Fruit fly (Drosophila melanogaster) whole organism, embryonic: ENCODE measurements around the gene CG31076.

Experiments used
- Ada2b ChIP-seq: fragments of 200-800 bp; sonication (Bioruptor generic); IDR thresholded peaks from 2 replicates; pipeline ENCODE4 v1.3.6; 2022; ENCODE audit warnings: missing biosample characterization, missing genetic modification characterization
- Antp ChIP-seq: fragments of 200-800 bp; sonication (Bioruptor generic); optimal IDR thresholded peaks from 3 replicates; lab custom pipeline; 2016; ENCODE audit warnings: missing biosample characterization, missing genetic modification characterization
- Atf3 ChIP-seq: fragments of 200-800 bp; sonication (Bioruptor generic); optimal IDR thresholded peaks from 3 replicates; lab custom pipeline; 2016; ENCODE audit warnings: missing biosample characterization, missing genetic modification characterization
- BEAF-32 ChIP-seq: fragments of 200-800 bp; sonication (Bioruptor generic); optimal IDR thresholded peaks from 3 replicates; lab custom pipeline; 2017; ENCODE audit warnings: missing biosample characterization, missing genetic modification characterization, mild to moderate bottlenecking, moderate library complexity, missing genetic modification reagents
- C15 ChIP-seq: fragments of 200-800 bp; sonication (Bioruptor generic); IDR thresholded peaks from 3 replicates; pipeline ENCODE4 v1.3.6; 2022; ENCODE audit warnings: missing biosample characterization, missing genetic modification characterization
- CG10321 ChIP-seq: fragments of 200-800 bp; sonication (Bioruptor generic); IDR thresholded peaks from 2 replicates; pipeline ENCODE4 v1.3.6; 2022; ENCODE audit warnings: missing biosample characterization, missing genetic modification characterization
- CG11085 ChIP-seq: fragments of 200-800 bp; sonication (Bioruptor generic); IDR thresholded peaks from 2 replicates; pipeline ENCODE4 v1.3.6; 2022; ENCODE audit warnings: missing biosample characterization, missing genetic modification characterization
- CG12219 ChIP-seq: fragments of 200-800 bp; sonication (Bioruptor generic); optimal IDR thresholded peaks from 3 replicates; lab custom pipeline; 2018; ENCODE audit warnings: missing biosample characterization, mild to moderate bottlenecking, missing genetic modification characterization
- CG13775 ChIP-seq: fragments of 200-800 bp; sonication (Bioruptor generic); optimal IDR thresholded peaks from 3 replicates; lab custom pipeline; 2017; ENCODE audit warnings: missing biosample characterization, mild to moderate bottlenecking, missing genetic modification characterization
- CG14860 ChIP-seq: fragments of 200-800 bp; sonication (Bioruptor generic); IDR thresholded peaks from 3 replicates; pipeline ENCODE4 v1.3.6; 2022; ENCODE audit warnings: missing biosample characterization, missing genetic modification characterization; ENCODE audit not compliant: partially characterized antibody
- CG17802 ChIP-seq: fragments of 200-800 bp; sonication (Bioruptor generic); optimal IDR thresholded peaks from 2 replicates; lab custom pipeline; 2018; ENCODE audit warnings: missing biosample characterization, mild to moderate bottlenecking, missing genetic modification characterization, moderate library complexity
- CG18599 ChIP-seq: fragments of 200-800 bp; sonication (Bioruptor generic); optimal IDR thresholded peaks from 3 replicates; lab custom pipeline; 2017; ENCODE audit warnings: missing biosample characterization, missing genetic modification characterization, mild to moderate bottlenecking, moderate library complexity, missing genetic modification reagents
- CG2202 ChIP-seq: fragments of 200-800 bp; sonication (Bioruptor generic); optimal IDR thresholded peaks from 2 replicates; lab custom pipeline; 2018; ENCODE audit warnings: missing biosample characterization, mild to moderate bottlenecking, missing genetic modification characterization
- CG2712 ChIP-seq: fragments of 200-800 bp; optimal IDR thresholded peaks from 3 replicates; lab custom pipeline; 2019; ENCODE audit warnings: missing biosample characterization, mild to moderate bottlenecking, missing genetic modification characterization, moderate library complexity
- CG31388 ChIP-seq: fragments of 200-800 bp; sonication (Bioruptor generic); optimal IDR thresholded peaks from 2 replicates; lab custom pipeline; 2016; ENCODE audit warnings: missing biosample characterization, missing genetic modification characterization
- CG42726 ChIP-seq: fragments of 200-800 bp; sonication (Bioruptor generic); IDR thresholded peaks from 2 replicates; pipeline ENCODE4 v1.3.6; 2022; ENCODE audit warnings: missing biosample characterization, missing genetic modification characterization; ENCODE audit not compliant: partially characterized antibody
- CG4617 ChIP-seq: fragments of 200-800 bp; sonication (Bioruptor generic); optimal IDR thresholded peaks from 3 replicates; lab custom pipeline; 2016; ENCODE audit warnings: missing biosample characterization, missing genetic modification characterization, borderline replicate concordance
- CG4854 ChIP-seq: fragments of 200-800 bp; sonication (Bioruptor generic); optimal IDR thresholded peaks from 2 replicates; lab custom pipeline; 2016; ENCODE audit warnings: missing biosample characterization, missing genetic modification characterization, inconsistent platforms
- CG5953 ChIP-seq: fragments of 200-800 bp; sonication (Bioruptor generic); IDR thresholded peaks from 2 replicates; pipeline ENCODE4 v1.3.6; 2022; ENCODE audit warnings: missing biosample characterization, missing genetic modification characterization
- CG7271 ChIP-seq: fragments of 200-800 bp; sonication (Bioruptor generic); optimal IDR thresholded peaks from 2 replicates; lab custom pipeline; 2018; ENCODE audit warnings: missing biosample characterization, mild to moderate bottlenecking, missing genetic modification characterization, moderate library complexity
- CG7786 ChIP-seq: fragments of 200-800 bp; sonication (Bioruptor generic); optimal IDR thresholded peaks from 2 replicates; lab custom pipeline; 2016; ENCODE audit warnings: missing biosample characterization, missing genetic modification characterization
- CG7963 ChIP-seq: fragments of 200-800 bp; sonication (Bioruptor generic); IDR thresholded peaks from 3 replicates; pipeline ENCODE4 v1.3.6; 2022; ENCODE audit warnings: missing biosample characterization, missing genetic modification characterization; ENCODE audit not compliant: partially characterized antibody
- CG7987 ChIP-seq: fragments of 200-800 bp; sonication (Bioruptor generic); optimal IDR thresholded peaks from 2 replicates; lab custom pipeline; 2018; ENCODE audit warnings: missing biosample characterization, mild to moderate bottlenecking, missing genetic modification characterization, moderate library complexity
- CG9727 ChIP-seq: fragments of 200-800 bp; sonication (Bioruptor generic); optimal IDR thresholded peaks from 3 replicates; lab custom pipeline; 2017; ENCODE audit warnings: missing biosample characterization, mild to moderate bottlenecking, missing genetic modification characterization
- CHES-1-like ChIP-seq: fragments of 200-800 bp; sonication (Bioruptor generic); optimal IDR thresholded peaks from 2 replicates; lab custom pipeline; 2016; ENCODE audit warnings: missing biosample characterization, missing genetic modification characterization
- D ChIP-seq, 2 experiments: fragments of 200-800 bp in 1 of 2; fragments of >200 bp in 1 of 2; sonication (Bioruptor generic) in 1 of 2; optimal IDR thresholded peaks; 2 replicates in 1 of 2; 3 replicates in 1 of 2; lab custom pipeline; 2017; ENCODE audit warnings: mild to moderate bottlenecking in 1 of 2, missing biosample characterization in 1 of 2, missing genetic modification characterization in 1 of 2, missing genetic modification reagents in 1 of 2
- Dfd ChIP-seq, 2 experiments: fragments of >200 bp; optimal IDR thresholded peaks; 2 replicates each; lab custom pipeline; 2017; ENCODE audit warnings: missing biosample characterization in 2 of 2, missing genetic modification characterization in 2 of 2
- GATAe ChIP-seq: fragments of 200-800 bp; sonication (Bioruptor generic); conservative IDR thresholded peaks from 2 replicates; pipeline ENCODE4 v1.3.6; 2022; ENCODE audit warnings: missing biosample characterization, missing genetic modification characterization
- Gsc ChIP-seq: fragments of 200-800 bp; sonication (Bioruptor generic); IDR thresholded peaks from 2 replicates; pipeline ENCODE4 v1.3.6; 2022; ENCODE audit warnings: missing biosample characterization, missing genetic modification characterization
- Gug ChIP-seq: fragments of 200-800 bp; sonication (Bioruptor generic); IDR thresholded peaks from 4 replicates; pipeline ENCODE4 v1.3.6; 2022; ENCODE audit warnings: missing biosample characterization, missing genetic modification characterization
- HLHmδ ChIP-seq: fragments of 200-800 bp; sonication (Bioruptor generic); optimal IDR thresholded peaks from 2 replicates; lab custom pipeline; 2018; ENCODE audit warnings: missing biosample characterization, mild to moderate bottlenecking, missing genetic modification characterization, moderate library complexity
- Hand ChIP-seq: fragments of 200-800 bp; sonication (Bioruptor generic); optimal IDR thresholded peaks from 2 replicates; lab custom pipeline; 2017; ENCODE audit warnings: mild to moderate bottlenecking, missing biosample characterization, missing genetic modification reagents, missing genetic modification characterization
- HmgZ ChIP-seq: fragments of 200-800 bp; sonication (Bioruptor generic); optimal IDR thresholded peaks from 2 replicates; lab custom pipeline; 2018; ENCODE audit warnings: missing biosample characterization, mild to moderate bottlenecking, missing genetic modification characterization
- Lhr ChIP-seq: fragments of 200-800 bp; sonication (Bioruptor generic); optimal IDR thresholded peaks from 3 replicates; lab custom pipeline; 2017; ENCODE audit warnings: mild to moderate bottlenecking, missing biosample characterization, missing genetic modification reagents, missing genetic modification characterization
- Meics ChIP-seq: fragments of 200-800 bp; sonication (Bioruptor generic); optimal IDR thresholded peaks from 2 replicates; lab custom pipeline; 2017; ENCODE audit warnings: missing biosample characterization, mild to moderate bottlenecking, missing genetic modification characterization
- Nf-YB ChIP-seq: fragments of 200-800 bp; sonication (Bioruptor generic); optimal IDR thresholded peaks from 3 replicates; lab custom pipeline; 2019; ENCODE audit warnings: missing biosample characterization, mild to moderate bottlenecking, missing genetic modification characterization, moderate library complexity
- Sox100B ChIP-seq: fragments of 200-800 bp; sonication (Bioruptor generic); optimal IDR thresholded peaks from 3 replicates; lab custom pipeline; 2018; ENCODE audit warnings: missing biosample characterization, mild to moderate bottlenecking, missing genetic modification characterization
- abd-A ChIP-seq: fragments of 200-800 bp; sonication (Bioruptor generic); optimal IDR thresholded peaks from 3 replicates; lab custom pipeline; 2019; ENCODE audit warnings: missing biosample characterization, mild to moderate bottlenecking, missing genetic modification characterization, moderate library complexity
- bigmax ChIP-seq: fragments of 200-800 bp; sonication (Bioruptor generic); optimal IDR thresholded peaks from 2 replicates; lab custom pipeline; 2018; ENCODE audit warnings: missing biosample characterization, mild to moderate bottlenecking, missing genetic modification characterization
- chm ChIP-seq: fragments of 200-800 bp; sonication (Bioruptor generic); IDR thresholded peaks from 2 replicates; pipeline ENCODE4 v1.3.6; 2022; ENCODE audit warnings: missing biosample characterization, missing genetic modification characterization
- eve ChIP-seq, 2 experiments: fragments of >200 bp; optimal IDR thresholded peaks; 2 replicates each; lab custom pipeline; 2017; ENCODE audit warnings: missing biosample characterization in 2 of 2, missing genetic modification characterization in 2 of 2
- ftz-f1 ChIP-seq: fragments of 200-800 bp; sonication (Bioruptor generic); optimal IDR thresholded peaks from 2 replicates; lab custom pipeline; 2016; ENCODE audit warnings: missing biosample characterization, missing genetic modification characterization
- gem ChIP-seq: fragments of 200-800 bp; sonication (Bioruptor generic); optimal IDR thresholded peaks from 2 replicates; lab custom pipeline; 2019; ENCODE audit warnings: missing biosample characterization, mild to moderate bottlenecking, missing genetic modification characterization, moderate library complexity
- inv ChIP-seq: fragments of 200-800 bp; sonication (Bioruptor generic); IDR thresholded peaks from 2 replicates; pipeline ENCODE4 v1.3.6; 2022; ENCODE audit warnings: missing biosample characterization, missing genetic modification characterization; ENCODE audit not compliant: partially characterized antibody
- ken ChIP-seq: fragments of 200-800 bp; sonication (Bioruptor generic); IDR thresholded peaks from 3 replicates; pipeline ENCODE4 v1.3.6; 2022; ENCODE audit warnings: missing biosample characterization, missing genetic modification characterization
- pho ChIP-seq: fragments of 200-800 bp; sonication (Bioruptor generic); optimal IDR thresholded peaks from 2 replicates; lab custom pipeline; 2016; ENCODE audit warnings: missing biosample characterization, missing genetic modification characterization
- pita ChIP-seq: fragments of 200-800 bp; sonication (Bioruptor generic); optimal IDR thresholded peaks from 2 replicates; lab custom pipeline; 2017; ENCODE audit warnings: missing biosample characterization, mild to moderate bottlenecking, missing genetic modification characterization
- psq ChIP-seq: fragments of 200-800 bp; sonication (Bioruptor generic); optimal IDR thresholded peaks from 2 replicates; lab custom pipeline; 2017; ENCODE audit warnings: missing biosample characterization, missing genetic modification characterization
- trh ChIP-seq: fragments of 200-800 bp; sonication (Bioruptor generic); optimal IDR thresholded peaks from 2 replicates; lab custom pipeline; 2016; ENCODE audit warnings: missing biosample characterization, missing genetic modification characterization

CG31076 gene

DNA sequence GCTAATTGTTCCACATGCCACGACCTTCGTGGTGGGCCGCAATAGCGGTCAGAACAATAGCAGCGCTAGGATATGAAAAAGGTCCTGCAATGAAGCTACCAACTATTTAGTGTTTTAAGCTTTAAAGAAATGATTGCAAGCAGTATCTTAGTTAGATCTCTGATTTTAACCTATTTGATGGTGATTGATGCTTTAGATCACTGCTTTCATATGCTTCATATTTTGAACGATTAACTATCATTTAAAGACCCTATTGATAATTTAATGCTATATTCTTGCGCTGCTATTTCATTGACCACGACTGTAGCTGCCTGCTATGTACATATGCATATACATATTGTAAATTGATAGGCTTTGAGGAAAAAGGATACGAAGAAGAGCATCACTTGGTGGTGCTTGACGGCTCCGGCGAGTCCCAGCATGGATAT lies 25.9 kb downstream of the CG31076 start (continued):
- TF ChIP-seq CG9727 (GFP tag; lab: Kevin White, UChicago) = peak; percentile 90
- TF ChIP-seq CG42726 (GFP tag; lab: Robert Waterston, UW) = no peak
- peak; percentile 52 for TF ChIP-seq CG12219
- TF ChIP-seq bigmax (GFP tag; lab: Kevin White, UChicago) = no peak
- no peak for TF ChIP-seq Lhr (GFP tag; lab: Kevin White, UChicago)
- TF ChIP-seq CG31388 (GFP tag; lab: Kevin White, UChicago) = peak; percentile 69
- peak; percentile 30 for TF ChIP-seq Antp (GFP tag; lab: Kevin White, UChicago)
- TF ChIP-seq Sox100B (GFP tag; lab: Kevin White, UChicago) = peak; percentile 76
- TF ChIP-seq chm (GFP tag; lab: Robert Waterston, UW) = no peak
- peak in 1 of 2 experiments; percentile 32 for TF ChIP-seq eve (GFP tag; optimal IDR thresholded peaks at IDR 0.05; lab: Kevin White, UChicago)
- TF ChIP-seq CG2202 (tag; lab: Kevin White, UChicago) = no peak
- no peak for TF ChIP-seq CG11085 (GFP tag; lab: Robert Waterston, UW)
- TF ChIP-seq Atf3 (GFP tag; lab: Kevin White, UChicago) = no peak
- TF ChIP-seq inv (GFP tag; lab: Robert Waterston, UW) = no peak
- TF ChIP-seq CG7786 = peak; percentile 8
- no peak for TF ChIP-seq Nf-YB
- TF ChIP-seq CG4617 (GFP tag; lab: Kevin White, UChicago) = no peak
- TF ChIP-seq CG4854 (GFP tag; lab: Kevin White, UChicago) = peak; percentile 62
- TF ChIP-seq CG10321 (GFP tag; lab: Robert Waterston, UW) = no peak
- TF ChIP-seq D (optimal IDR thresholded peaks at IDR 0.05; lab: Kevin White, UChicago) = no peak
- TF ChIP-seq D (GFP tag; optimal IDR thresholded peaks at IDR 0.05; lab: Kevin White, UChicago) = peak; percentile 82
- TF ChIP-seq Dfd (GFP tag; optimal IDR thresholded peaks at IDR 0.05; lab: Kevin White, UChicago) = no peak
- TF ChIP-seq ken (GFP tag; lab: Robert Waterston, UW) = no peak
- TF ChIP-seq Gsc (GFP tag; lab: Robert Waterston, UW) = no peak
- peak; percentile 34 for TF ChIP-seq CHES-1-like
- 0 out of 4 replicates have a peak, but pooled peaks have one; percentile 41 for TF ChIP-seq Gug (GFP tag; lab: Robert Waterston, UW)
- no peak for TF ChIP-seq psq
- no peak for TF ChIP-seq trh (GFP tag; lab: Kevin White, UChicago)
- TF ChIP-seq HLHmδ (GFP tag; lab: Kevin White, UChicago) = no peak
- peak; percentile 70 for TF ChIP-seq CG2712
- no peak for TF ChIP-seq pita (GFP tag; lab: Kevin White, UChicago)
- peak; percentile 89 for TF ChIP-seq CG18599 (GFP tag; lab: Kevin White, UChicago)
- TF ChIP-seq Hand = peak; percentile 43
- peak; percentile 18 for TF ChIP-seq pho (GFP tag; lab: Kevin White, UChicago)
- peak; percentile 62 for TF ChIP-seq CG7271
- TF ChIP-seq CG13775 (GFP tag; lab: Kevin White, UChicago) = peak; percentile 49
- 0 out of 2 replicates have a peak, but pooled peaks have one; percentile 17 for TF ChIP-seq CG5953 (GFP tag; lab: Robert Waterston, UW)
- no peak for TF ChIP-seq CG7963 (GFP tag; lab: Robert Waterston, UW)
- TF ChIP-seq BEAF-32 (GFP tag; lab: Kevin White, UChicago) = no peak
- no peak for TF ChIP-seq abd-A (tag; lab: Kevin White, UChicago)
- no peak for TF ChIP-seq GATAe (GFP tag; lab: Robert Waterston, UW)
- TF ChIP-seq Ada2b (GFP tag; lab: Robert Waterston, UW) = peak; percentile 53; the same call in 1 of the 2 replicates
- TF ChIP-seq CG7987 (GFP tag; lab: Kevin White, UChicago) = peak; percentile 55
- TF ChIP-seq Meics (GFP tag; lab: Kevin White, UChicago) = peak; percentile 31
- 0 out of 3 replicates have a peak, but pooled peaks have one; percentile 0 for TF ChIP-seq CG14860
- TF ChIP-seq ftz-f1 (GFP tag; lab: Kevin White, UChicago) = peak; percentile 1
- peak; percentile 64 for TF ChIP-seq gem (tag; lab: Kevin White, UChicago)
- peak; percentile 3 for TF ChIP-seq HmgZ
- TF ChIP-seq CG17802 = peak; percentile 47
- TF ChIP-seq C15 = peak; percentile 6; the same call in 1 of the 3 replicates
